Fruit fly (Drosophila melanogaster) whole organism, embryonic: ENCODE data around the gene CG43181.

Experiments used
- ATbp ChIP-seq: fragments of 200-800 bp; sonication (Bioruptor generic); optimal IDR thresholded peaks from 2 replicates; lab custom pipeline; 2017; ENCODE audit warnings: missing biosample characterization, mild to moderate bottlenecking, missing genetic modification characterization, missing genetic modification reagents
- Asciz ChIP-seq: fragments of 200-800 bp; sonication (Bioruptor generic); optimal IDR thresholded peaks from 2 replicates; lab custom pipeline; 2017; ENCODE audit warnings: missing biosample characterization, mild to moderate bottlenecking, missing genetic modification characterization, missing genetic modification reagents
- Blimp-1 ChIP-seq: fragments of 200-800 bp; sonication (Bioruptor generic); optimal IDR thresholded peaks from 3 replicates; lab custom pipeline; 2018; ENCODE audit warnings: missing biosample characterization, missing genetic modification characterization, mild to moderate bottlenecking, moderate library complexity, missing genetic modification reagents
- CG10209 ChIP-seq: fragments of 200-800 bp; sonication (Bioruptor generic); optimal IDR thresholded peaks from 3 replicates; lab custom pipeline; 2017; ENCODE audit warnings: missing biosample characterization, mild to moderate bottlenecking, missing genetic modification characterization, missing genetic modification reagents
- CG10979 ChIP-seq: fragments of 200-800 bp; sonication (Bioruptor generic); optimal IDR thresholded peaks from 2 replicates; lab custom pipeline; 2018; ENCODE audit warnings: missing biosample characterization, mild to moderate bottlenecking, missing genetic modification characterization, moderate library complexity
- CG11504 ChIP-seq: fragments of 200-800 bp; sonication (Bioruptor generic); optimal IDR thresholded peaks from 3 replicates; lab custom pipeline; 2019; ENCODE audit warnings: missing biosample characterization, mild to moderate bottlenecking, missing genetic modification characterization, moderate library complexity
- CG11696 ChIP-seq: fragments of 200-800 bp; sonication (Bioruptor generic); IDR thresholded peaks from 2 replicates; pipeline ENCODE4 v1.3.6; 2022; ENCODE audit warnings: missing biosample characterization, missing genetic modification characterization
- CG13296 ChIP-seq: fragments of 200-800 bp; sonication (Bioruptor generic); optimal IDR thresholded peaks from 3 replicates; lab custom pipeline; 2018; ENCODE audit warnings: missing biosample characterization, mild to moderate bottlenecking, missing genetic modification characterization
- CG15601 ChIP-seq: fragments of 200-800 bp; sonication (Bioruptor generic); optimal IDR thresholded peaks from 3 replicates; lab custom pipeline; 2019; ENCODE audit warnings: missing biosample characterization, mild to moderate bottlenecking, missing genetic modification characterization, moderate library complexity
- CG15696 ChIP-seq: fragments of 200-800 bp; sonication (Bioruptor generic); optimal IDR thresholded peaks from 2 replicates; lab custom pipeline; 2019; ENCODE audit warnings: missing biosample characterization, mild to moderate bottlenecking, missing genetic modification characterization, moderate library complexity
- CG17359 ChIP-seq: fragments of 200-800 bp; sonication (Bioruptor generic); optimal IDR thresholded peaks from 3 replicates; lab custom pipeline; 2018; ENCODE audit warnings: missing biosample characterization, mild to moderate bottlenecking, missing genetic modification characterization, moderate library complexity
- CG17385 ChIP-seq: fragments of 200-800 bp; sonication (Bioruptor generic); optimal IDR thresholded peaks from 3 replicates; lab custom pipeline; 2018; ENCODE audit warnings: missing biosample characterization, mild to moderate bottlenecking, missing genetic modification characterization
- CG18262 ChIP-seq: fragments of 200-800 bp; optimal IDR thresholded peaks from 3 replicates; lab custom pipeline; 2019; ENCODE audit warnings: missing biosample characterization, mild to moderate bottlenecking, missing genetic modification characterization, moderate library complexity
- CG18619 ChIP-seq: fragments of 200-800 bp; sonication (Bioruptor generic); optimal IDR thresholded peaks from 3 replicates; lab custom pipeline; 2017; ENCODE audit warnings: missing biosample characterization, mild to moderate bottlenecking, missing genetic modification characterization
- CG2678 ChIP-seq: fragments of 200-800 bp; sonication (Bioruptor generic); optimal IDR thresholded peaks from 3 replicates; lab custom pipeline; 2019; ENCODE audit warnings: missing biosample characterization, mild to moderate bottlenecking, missing genetic modification characterization, moderate library complexity
- CG30403 ChIP-seq: fragments of 200-800 bp; sonication (Bioruptor generic); optimal IDR thresholded peaks from 3 replicates; lab custom pipeline; 2016; ENCODE audit warnings: missing biosample characterization, missing genetic modification characterization
- CG3407 ChIP-seq: fragments of 200-800 bp; sonication (Bioruptor generic); optimal IDR thresholded peaks from 2 replicates; lab custom pipeline; 2018; ENCODE audit warnings: missing biosample characterization, mild to moderate bottlenecking, missing genetic modification characterization
- CG7786 ChIP-seq: fragments of 200-800 bp; sonication (Bioruptor generic); optimal IDR thresholded peaks from 2 replicates; lab custom pipeline; 2016; ENCODE audit warnings: missing biosample characterization, missing genetic modification characterization
- CG7987 ChIP-seq: fragments of 200-800 bp; sonication (Bioruptor generic); optimal IDR thresholded peaks from 2 replicates; lab custom pipeline; 2018; ENCODE audit warnings: missing biosample characterization, mild to moderate bottlenecking, missing genetic modification characterization, moderate library complexity
- D ChIP-seq, 2 experiments: fragments of 200-800 bp in 1 of 2; fragments of >200 bp in 1 of 2; sonication (Bioruptor generic) in 1 of 2; optimal IDR thresholded peaks; 2 replicates in 1 of 2; 3 replicates in 1 of 2; lab custom pipeline; 2017; ENCODE audit warnings: mild to moderate bottlenecking in 1 of 2, missing biosample characterization in 1 of 2, missing genetic modification characterization in 1 of 2, missing genetic modification reagents in 1 of 2
- Gug ChIP-seq: fragments of 200-800 bp; sonication (Bioruptor generic); IDR thresholded peaks from 4 replicates; pipeline ENCODE4 v1.3.6; 2022; ENCODE audit warnings: missing biosample characterization, missing genetic modification characterization
- HHEX ChIP-seq: fragments of 200-800 bp; sonication (Bioruptor generic); optimal IDR thresholded peaks from 3 replicates; lab custom pipeline; 2017; ENCODE audit warnings: missing biosample characterization, mild to moderate bottlenecking, missing genetic modification characterization, missing genetic modification reagents
- MTF-1 ChIP-seq: fragments of 200-800 bp; sonication (Bioruptor generic); optimal IDR thresholded peaks from 2 replicates; lab custom pipeline; 2018; ENCODE audit warnings: missing biosample characterization, mild to moderate bottlenecking, missing genetic modification characterization, borderline replicate concordance
- Nf-YA ChIP-seq: fragments of 200-800 bp; sonication (Bioruptor generic); IDR thresholded peaks from 2 replicates; pipeline ENCODE4 v1.3.6; 2022; ENCODE audit warnings: missing biosample characterization, missing genetic modification characterization
- PHDP ChIP-seq: fragments of 200-800 bp; sonication (Bioruptor generic); optimal IDR thresholded peaks from 3 replicates; lab custom pipeline; 2018; ENCODE audit warnings: missing biosample characterization, mild to moderate bottlenecking, missing genetic modification characterization, moderate library complexity
- Sox100B ChIP-seq: fragments of 200-800 bp; sonication (Bioruptor generic); optimal IDR thresholded peaks from 3 replicates; lab custom pipeline; 2018; ENCODE audit warnings: missing biosample characterization, mild to moderate bottlenecking, missing genetic modification characterization
- Sox102F ChIP-seq: fragments of 200-800 bp; sonication (Bioruptor generic); optimal IDR thresholded peaks from 2 replicates; lab custom pipeline; 2018; ENCODE audit warnings: missing biosample characterization, mild to moderate bottlenecking, missing genetic modification characterization, moderate library complexity
- Spps ChIP-seq: fragments of 200-800 bp; sonication (Bioruptor generic); optimal IDR thresholded peaks from 2 replicates; lab custom pipeline; 2018; ENCODE audit warnings: missing biosample characterization, mild to moderate bottlenecking, missing genetic modification characterization
- Tbp ChIP-seq: fragments of >200 bp; optimal IDR thresholded peaks from 2 replicates; lab custom pipeline; 2018; ENCODE audit warnings: missing biosample characterization, missing genetic modification characterization
- Xrp1 ChIP-seq: fragments of 200-800 bp; sonication (Bioruptor generic); IDR thresholded peaks from 2 replicates; pipeline ENCODE4 v1.3.6; 2022; ENCODE audit warnings: missing biosample characterization, missing genetic modification characterization
- ase ChIP-seq: fragments of 200-800 bp; sonication (Bioruptor generic); IDR thresholded peaks from 3 replicates; pipeline ENCODE4 v1.3.6; 2022; ENCODE audit warnings: missing biosample characterization, missing genetic modification characterization
- bsh ChIP-seq, 2 experiments: fragments of 200-800 bp; sonication (Bioruptor generic); optimal IDR thresholded peaks; 2 replicates each; lab custom pipeline; 2017 to 2018; ENCODE audit warnings: mild to moderate bottlenecking in 2 of 2, missing biosample characterization in 2 of 2, missing genetic modification characterization in 2 of 2, moderate library complexity in 1 of 2
- crp ChIP-seq, 2 experiments: fragments of 200-800 bp; sonication (Bioruptor generic); optimal IDR thresholded peaks; 2 replicates in 1 of 2; 3 replicates in 1 of 2; lab custom pipeline; 2017; ENCODE audit warnings: missing biosample characterization in 2 of 2, missing genetic modification characterization in 2 of 2, mild to moderate bottlenecking in 1 of 2, moderate library complexity in 1 of 2
- dan ChIP-seq: fragments of 200-800 bp; sonication (Bioruptor generic); IDR thresholded peaks from 2 replicates; pipeline ENCODE4 v1.3.6; 2022; ENCODE audit warnings: missing biosample characterization, missing genetic modification characterization
- dmrt99B ChIP-seq: fragments of 200-800 bp; sonication (Bioruptor generic); optimal IDR thresholded peaks from 2 replicates; lab custom pipeline; 2018; ENCODE audit warnings: missing biosample characterization, mild to moderate bottlenecking, missing genetic modification characterization, moderate library complexity
- ewg ChIP-seq: fragments of 200-800 bp; sonication (Bioruptor generic); optimal IDR thresholded peaks from 3 replicates; lab custom pipeline; 2017; ENCODE audit warnings: mild to moderate bottlenecking, missing biosample characterization, missing genetic modification reagents, missing genetic modification characterization
- gem ChIP-seq: fragments of 200-800 bp; sonication (Bioruptor generic); optimal IDR thresholded peaks from 2 replicates; lab custom pipeline; 2019; ENCODE audit warnings: missing biosample characterization, mild to moderate bottlenecking, missing genetic modification characterization, moderate library complexity
- kni ChIP-seq: fragments of 200-800 bp; sonication (Bioruptor generic); optimal IDR thresholded peaks from 3 replicates; lab custom pipeline; 2017; ENCODE audit warnings: mild to moderate bottlenecking, missing biosample characterization, missing genetic modification reagents, missing genetic modification characterization
- lab ChIP-seq: fragments of 200-800 bp; sonication (Bioruptor generic); optimal IDR thresholded peaks from 3 replicates; lab custom pipeline; 2017; ENCODE audit warnings: missing biosample characterization, missing genetic modification characterization, mild to moderate bottlenecking, moderate library complexity, missing genetic modification reagents
- nau ChIP-seq: fragments of 200-800 bp; sonication (Bioruptor generic); optimal IDR thresholded peaks from 3 replicates; lab custom pipeline; 2017; ENCODE audit warnings: missing biosample characterization, mild to moderate bottlenecking, missing genetic modification characterization, missing genetic modification reagents
- org-1 ChIP-seq: fragments of 200-800 bp; sonication (Bioruptor generic); optimal IDR thresholded peaks from 2 replicates; lab custom pipeline; 2017; ENCODE audit warnings: missing biosample characterization, missing genetic modification characterization
- phol ChIP-seq: fragments of 200-800 bp; sonication (Bioruptor generic); optimal IDR thresholded peaks from 3 replicates; lab custom pipeline; 2018; ENCODE audit warnings: missing biosample characterization, mild to moderate bottlenecking, missing genetic modification characterization, moderate library complexity
- sens ChIP-seq: fragments of 200-800 bp; sonication (Bioruptor generic); peaks from one replicate; lab custom pipeline; 2016; ENCODE audit warnings: missing biosample characterization, missing genetic modification characterization
- unpg ChIP-seq: fragments of 200-800 bp; sonication (Bioruptor generic); optimal IDR thresholded peaks from 3 replicates; lab custom pipeline; 2018; ENCODE audit warnings: missing biosample characterization, mild to moderate bottlenecking, missing genetic modification characterization, moderate library complexity
- vfl ChIP-seq: fragments of 200-800 bp; sonication (Bioruptor generic); optimal IDR thresholded peaks from 2 replicates; lab custom pipeline; 2016; ENCODE audit warnings: missing biosample characterization, missing genetic modification characterization
- wek ChIP-seq: fragments of 200-800 bp; sonication (Bioruptor generic); optimal IDR thresholded peaks from 3 replicates; lab custom pipeline; 2018; ENCODE audit warnings: missing biosample characterization, mild to moderate bottlenecking, missing genetic modification characterization, moderate library complexity
- zfh1 ChIP-seq: fragments of 200-800 bp; sonication (Bioruptor generic); IDR thresholded peaks from 3 replicates; pipeline ENCODE4 v1.3.6; 2022; ENCODE audit warnings: missing biosample characterization, missing genetic modification characterization

The CG43181 gene

DNA sequence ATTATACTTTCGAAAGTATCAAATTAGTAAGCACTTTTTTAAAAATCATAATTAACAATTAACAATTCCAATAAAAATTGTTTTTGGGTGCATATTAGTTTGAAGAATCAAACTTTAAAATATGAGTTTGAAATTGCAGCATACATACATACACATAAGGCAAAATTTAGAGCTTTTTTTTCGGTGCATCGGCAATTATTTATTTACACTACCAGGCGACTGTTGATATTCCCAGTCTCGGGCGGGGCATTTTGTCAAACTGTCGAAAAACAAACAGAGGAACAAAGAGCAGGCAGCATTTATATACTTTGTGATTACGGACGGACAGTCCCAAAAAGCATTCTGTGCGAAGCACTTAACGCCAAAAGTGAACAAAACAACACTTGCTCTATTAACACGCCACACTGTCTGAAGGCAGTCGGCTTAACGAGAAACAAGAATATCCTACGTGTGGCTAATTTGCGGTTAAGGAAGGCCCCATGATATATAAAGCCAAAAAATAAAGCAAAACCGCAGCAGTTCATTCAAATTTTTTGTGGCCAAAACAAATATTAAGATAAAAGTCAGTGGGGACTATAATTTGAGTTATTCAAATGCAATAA is 11.8 kb downstream of the CG43181 start:
- TF ChIP-seq vfl (GFP tag; lab: Kevin White, UChicago) (no peak), Spps (tag; lab: Kevin White, UChicago) (no peak), HHEX (no peak), MTF-1 (GFP tag; lab: Kevin White, UChicago) (peak; percentile 56), nau (GFP tag; lab: Kevin White, UChicago) (peak; percentile 0), kni (GFP tag; lab: Kevin White, UChicago) (no peak), dan (GFP tag; lab: Robert Waterston, UW) (no peak), CG2678 (tag; lab: Kevin White, UChicago) (no peak), org-1 (peak; percentile 12), zfh1 (GFP tag; lab: Robert Waterston, UW) (0 out of 3 replicates have a peak, but pooled peaks have one; percentile 48), sens (GFP tag; lab: Kevin White, UChicago) (peak; percentile 78), ase (GFP tag; lab: Robert Waterston, UW) (peak; percentile 32; the same call in 1 of the 3 replicates), dmrt99B (tag; lab: Kevin White, UChicago) (peak; percentile 10), ATbp (GFP tag; lab: Kevin White, UChicago) (peak; percentile 60), ewg (GFP tag; lab: Kevin White, UChicago) (peak; percentile 0), CG15601 (tag; lab: Kevin White, UChicago) (peak; percentile 7), Nf-YA (GFP tag; lab: Robert Waterston, UW) (no peak), wek (GFP tag; lab: Kevin White, UChicago) (peak; percentile 42), PHDP (peak; percentile 20), Xrp1 (GFP tag; lab: Robert Waterston, UW) (peak; percentile 28; the same call in 1 of the 2 replicates), CG10979 (tag; lab: Kevin White, UChicago) (peak; percentile 4), Tbp (GFP tag; lab: Kevin White, UChicago) (no peak), D (optimal IDR thresholded peaks at IDR 0.05; lab: Kevin White, UChicago) (no peak), D (GFP tag; optimal IDR thresholded peaks at IDR 0.05; lab: Kevin White, UChicago) (peak; percentile 19), lab (GFP tag; lab: Kevin White, UChicago) (peak; percentile 6), CG17359 (peak; percentile 23), Sox100B (peak; percentile 22), phol (peak; percentile 14), CG30403 (no peak), CG13296 (GFP tag; lab: Kevin White, UChicago) (peak; percentile 13), crp (GFP tag; optimal IDR thresholded peaks at IDR 0.05; lab: Kevin White, UChicago) (no peak), CG18619 (GFP tag; lab: Kevin White, UChicago) (no peak), bsh (GFP tag; optimal IDR thresholded peaks at IDR 0.05; lab: Kevin White, UChicago) (peak in 1 of 2 experiments; percentile 27), CG7786 (GFP tag; lab: Kevin White, UChicago) (no peak), CG3407 (peak; percentile 28), CG15696 (tag; lab: Kevin White, UChicago) (peak; percentile 27), CG18262 (tag; lab: Kevin White, UChicago) (peak; percentile 35), gem (peak; percentile 57), Sox102F (GFP tag; lab: Kevin White, UChicago) (peak; percentile 42), CG17385 (GFP tag; lab: Kevin White, UChicago) (no peak), unpg (GFP tag; lab: Kevin White, UChicago) (peak; percentile 22), CG11504 (tag; lab: Kevin White, UChicago) (no peak), Asciz (GFP tag; lab: Kevin White, UChicago) (peak; percentile 40), CG11696 (no peak), Blimp-1 (GFP tag; lab: Kevin White, UChicago) (peak; percentile 13), Gug (no peak), CG10209 (peak; percentile 8), CG7987 (GFP tag; lab: Kevin White, UChicago) (peak; percentile 21)
